Fruit fly (Drosophila melanogaster) whole organism, embryonic: ENCODE data around the gene RpS5b.

Source experiments
- Awh ChIP-seq: fragments of 200-800 bp; sonication (Bioruptor generic); IDR thresholded peaks from 2 replicates; pipeline ENCODE4, ENCODE4 v1.3.6; 2022; ENCODE audit warnings: missing biosample characterization, missing genetic modification characterization
- B-H2 ChIP-seq: fragments of 200-800 bp; sonication (Bioruptor generic); optimal IDR thresholded peaks from 2 replicates; lab custom pipeline; 2018; ENCODE audit warnings: missing biosample characterization, mild to moderate bottlenecking, missing genetic modification characterization
- C15 ChIP-seq: fragments of 200-800 bp; sonication (Bioruptor generic); IDR thresholded peaks from 3 replicates; pipeline ENCODE4 v1.3.6; 2022; ENCODE audit warnings: missing biosample characterization, missing genetic modification characterization
- CG10147 ChIP-seq: fragments of 200-800 bp; sonication (Bioruptor generic); optimal IDR thresholded peaks from 2 replicates; lab custom pipeline; 2019; ENCODE audit warnings: missing biosample characterization, mild to moderate bottlenecking, missing genetic modification characterization, moderate library complexity
- CG11398 ChIP-seq: fragments of 200-800 bp; sonication (Bioruptor generic); optimal IDR thresholded peaks from 2 replicates; lab custom pipeline; 2016; ENCODE audit warnings: missing biosample characterization, missing genetic modification characterization
- CG12071 ChIP-seq: fragments of 200-800 bp; sonication (Bioruptor generic); optimal IDR thresholded peaks from 3 replicates; lab custom pipeline; 2018; ENCODE audit warnings: missing biosample characterization, mild to moderate bottlenecking, missing genetic modification characterization
- CG12155 ChIP-seq: fragments of 200-800 bp; sonication (Bioruptor generic); optimal IDR thresholded peaks from 3 replicates; lab custom pipeline; 2016; ENCODE audit warnings: missing biosample characterization, missing genetic modification characterization
- CG12769 ChIP-seq: fragments of 200-800 bp; sonication (Bioruptor generic); optimal IDR thresholded peaks from 2 replicates; lab custom pipeline; 2019; ENCODE audit warnings: missing biosample characterization, mild to moderate bottlenecking, missing genetic modification characterization, moderate library complexity
- CG13624 ChIP-seq: fragments of 200-800 bp; sonication (Bioruptor generic); optimal IDR thresholded peaks from 2 replicates; lab custom pipeline; 2016; ENCODE audit warnings: missing biosample characterization, missing genetic modification characterization
- CG14965 ChIP-seq: fragments of 200-800 bp; sonication (Bioruptor generic); optimal IDR thresholded peaks from 2 replicates; lab custom pipeline; 2016; ENCODE audit warnings: missing biosample characterization, missing genetic modification characterization, borderline replicate concordance
- CG17612 ChIP-seq: fragments of 200-800 bp; sonication (Bioruptor generic); IDR thresholded peaks from 2 replicates; pipeline ENCODE4 v1.3.6; 2022; ENCODE audit warnings: missing biosample characterization, missing genetic modification characterization
- CG2129 ChIP-seq: fragments of 200-800 bp; sonication (Bioruptor generic); IDR thresholded peaks from 2 replicates; pipeline ENCODE4 v1.3.6; 2022; ENCODE audit warnings: missing biosample characterization, missing genetic modification characterization; ENCODE audit not compliant: partially characterized antibody
- CG2712 ChIP-seq: fragments of 200-800 bp; optimal IDR thresholded peaks from 3 replicates; lab custom pipeline; 2019; ENCODE audit warnings: missing biosample characterization, mild to moderate bottlenecking, missing genetic modification characterization, moderate library complexity
- CG3407 ChIP-seq: fragments of 200-800 bp; sonication (Bioruptor generic); optimal IDR thresholded peaks from 2 replicates; lab custom pipeline; 2018; ENCODE audit warnings: missing biosample characterization, mild to moderate bottlenecking, missing genetic modification characterization
- CG4854 ChIP-seq: fragments of 200-800 bp; sonication (Bioruptor generic); optimal IDR thresholded peaks from 2 replicates; lab custom pipeline; 2016; ENCODE audit warnings: missing biosample characterization, missing genetic modification characterization, inconsistent platforms
- CG6654 ChIP-seq: fragments of 200-800 bp; sonication (Bioruptor generic); optimal IDR thresholded peaks from 2 replicates; lab custom pipeline; 2017; ENCODE audit warnings: missing biosample characterization, mild to moderate bottlenecking, missing genetic modification characterization
- CG6683 ChIP-seq: fragments of 200-800 bp; sonication (Bioruptor generic); optimal IDR thresholded peaks from 2 replicates; lab custom pipeline; 2017; ENCODE audit warnings: missing biosample characterization, mild to moderate bottlenecking, missing genetic modification characterization, missing genetic modification reagents
- CG7357 ChIP-seq: fragments of 200-800 bp; sonication (Bioruptor generic); IDR thresholded peaks from 3 replicates; pipeline ENCODE4 v1.3.6; 2022; ENCODE audit warnings: missing biosample characterization, missing genetic modification characterization
- CG7556 ChIP-seq: fragments of 200-800 bp; sonication (Bioruptor generic); optimal IDR thresholded peaks from 2 replicates; lab custom pipeline; 2017; ENCODE audit warnings: missing biosample characterization, mild to moderate bottlenecking, missing genetic modification characterization
- CoRest ChIP-seq: fragments of 200-800 bp; sonication (Bioruptor generic); optimal IDR thresholded peaks from 3 replicates; lab custom pipeline; 2018; ENCODE audit warnings: missing biosample characterization, mild to moderate bottlenecking, missing genetic modification characterization, moderate library complexity
- D19B ChIP-seq: fragments of 200-800 bp; sonication (Bioruptor generic); optimal IDR thresholded peaks from 2 replicates; lab custom pipeline; 2017; ENCODE audit warnings: missing biosample characterization, mild to moderate bottlenecking, missing genetic modification characterization
- Dref ChIP-seq: fragments of 200-800 bp; sonication (Bioruptor generic); IDR thresholded peaks from 2 replicates; pipeline ENCODE4 v1.3.6; 2022; ENCODE audit warnings: missing biosample characterization, missing genetic modification characterization
- Fer3 ChIP-seq: fragments of 200-800 bp; sonication (Bioruptor generic); optimal IDR thresholded peaks from 2 replicates; lab custom pipeline; 2018; ENCODE audit warnings: missing biosample characterization, mild to moderate bottlenecking, missing genetic modification characterization, moderate library complexity
- Hr39 ChIP-seq: fragments of >200 bp; optimal IDR thresholded peaks from 2 replicates; lab custom pipeline; 2017
- NK7.1 ChIP-seq: fragments of 200-800 bp; sonication (Bioruptor generic); optimal IDR thresholded peaks from 3 replicates; lab custom pipeline; 2016; ENCODE audit warnings: missing biosample characterization, missing genetic modification characterization
- Optix ChIP-seq: fragments of 200-800 bp; sonication (Bioruptor generic); IDR thresholded peaks from 3 replicates; pipeline ENCODE4 v1.3.6; 2022; ENCODE audit warnings: missing biosample characterization, missing genetic modification characterization
- Tbp ChIP-seq: fragments of >200 bp; optimal IDR thresholded peaks from 2 replicates; lab custom pipeline; 2018; ENCODE audit warnings: missing biosample characterization, missing genetic modification characterization
- Trl ChIP-seq, 3 experiments: fragments of >200 bp in 2 of 3; fragments of 200-800 bp in 1 of 3; sonication (Bioruptor generic) in 1 of 3; optimal IDR thresholded peaks; 2 replicates in 1 of 3; 3 replicates in 2 of 3; lab custom pipeline; 2016 to 2017; ENCODE audit warnings: missing biosample characterization in 1 of 3, missing genetic modification characterization in 1 of 3
- Xrp1 ChIP-seq: fragments of 200-800 bp; sonication (Bioruptor generic); IDR thresholded peaks from 2 replicates; pipeline ENCODE4 v1.3.6; 2022; ENCODE audit warnings: missing biosample characterization, missing genetic modification characterization
- abd-A ChIP-seq: fragments of 200-800 bp; sonication (Bioruptor generic); optimal IDR thresholded peaks from 3 replicates; lab custom pipeline; 2019; ENCODE audit warnings: missing biosample characterization, mild to moderate bottlenecking, missing genetic modification characterization, moderate library complexity
- chif ChIP-seq, 2 experiments: fragments of 200-800 bp; sonication (Bioruptor generic); optimal IDR thresholded peaks; 3 replicates each; lab custom pipeline; 2016; ENCODE audit warnings: missing biosample characterization in 2 of 2, missing genetic modification characterization in 2 of 2
- crc ChIP-seq: fragments of 200-800 bp; sonication (Bioruptor generic); optimal IDR thresholded peaks from 2 replicates; lab custom pipeline; 2016; ENCODE audit warnings: missing biosample characterization, missing genetic modification characterization
- dmrt11E ChIP-seq: fragments of 200-800 bp; sonication (Bioruptor generic); optimal IDR thresholded peaks from 3 replicates; lab custom pipeline; 2018; ENCODE audit warnings: missing biosample characterization, mild to moderate bottlenecking, missing genetic modification characterization, moderate library complexity
- emc ChIP-seq: fragments of 200-800 bp; sonication (Bioruptor generic); optimal IDR thresholded peaks from 2 replicates; lab custom pipeline; 2016; ENCODE audit warnings: missing biosample characterization, missing genetic modification characterization
- eyg ChIP-seq: fragments of 200-800 bp; sonication (Bioruptor generic); optimal IDR thresholded peaks from 3 replicates; lab custom pipeline; 2016; ENCODE audit warnings: missing biosample characterization, missing genetic modification characterization
- klu ChIP-seq: fragments of 200-800 bp; sonication (Bioruptor generic); IDR thresholded peaks from 2 replicates; pipeline ENCODE4 v1.3.6; 2022; ENCODE audit warnings: missing biosample characterization, missing genetic modification characterization
- oc ChIP-seq: fragments of 200-800 bp; sonication (Bioruptor generic); optimal IDR thresholded peaks from 2 replicates; lab custom pipeline; 2018; ENCODE audit warnings: missing biosample characterization, mild to moderate bottlenecking, missing genetic modification characterization, moderate library complexity
- org-1 ChIP-seq: fragments of 200-800 bp; sonication (Bioruptor generic); optimal IDR thresholded peaks from 2 replicates; lab custom pipeline; 2017; ENCODE audit warnings: missing biosample characterization, missing genetic modification characterization
- otp ChIP-seq: fragments of 200-800 bp; sonication (Bioruptor generic); IDR thresholded peaks from 3 replicates; pipeline ENCODE4, ENCODE4 v1.3.6; 2022; ENCODE audit warnings: missing biosample characterization, missing genetic modification characterization
- pan ChIP-seq, 4 experiments: fragments of >200 bp in 3 of 4; fragments of 200-800 bp in 1 of 4; sonication (Bioruptor generic) in 1 of 4; optimal IDR thresholded peaks in 3 of 4; IDR thresholded peaks in 1 of 4; 2 replicates each; pipeline versions ENCODE4 v1.3.6 to Lab custom; 2017 to 2022; ENCODE audit warnings: missing biosample characterization in 2 of 4, missing genetic modification characterization in 2 of 4, mixed read lengths in 1 of 4
- sc ChIP-seq, 3 experiments: fragments of >200 bp in 2 of 3; fragments of 200-800 bp in 1 of 3; sonication (Bioruptor generic) in 1 of 3; optimal IDR thresholded peaks; 2 replicates in 2 of 3; 3 replicates in 1 of 3; lab custom pipeline; 2017; ENCODE audit warnings: mild to moderate bottlenecking in 1 of 3, missing biosample characterization in 1 of 3, missing genetic modification characterization in 1 of 3, missing genetic modification reagents in 1 of 3
- scrt ChIP-seq: fragments of 200-800 bp; sonication (Bioruptor generic); optimal IDR thresholded peaks from 2 replicates; lab custom pipeline; 2018; ENCODE audit warnings: missing biosample characterization, mild to moderate bottlenecking, missing genetic modification characterization, moderate library complexity
- sens-2 ChIP-seq: fragments of 200-800 bp; sonication (Bioruptor generic); IDR thresholded peaks from 2 replicates; pipeline ENCODE4 v1.3.6; 2022; ENCODE audit warnings: missing biosample characterization, missing genetic modification characterization
- seq ChIP-seq: fragments of 200-800 bp; sonication (Bioruptor generic); IDR thresholded peaks from 2 replicates; pipeline ENCODE4 v1.3.6; 2022; ENCODE audit warnings: missing biosample characterization, missing genetic modification characterization
- ssp ChIP-seq: fragments of 200-800 bp; sonication (Bioruptor generic); IDR thresholded peaks from 2 replicates; pipeline ENCODE4 v1.3.6; 2022; ENCODE audit warnings: missing biosample characterization, missing genetic modification characterization
- tup ChIP-seq: fragments of 200-800 bp; sonication (Bioruptor generic); optimal IDR thresholded peaks from 2 replicates; lab custom pipeline; 2016; ENCODE audit warnings: missing biosample characterization, mild to moderate bottlenecking, missing genetic modification characterization, moderate library complexity
- unc-4 ChIP-seq: fragments of 200-800 bp; sonication (Bioruptor generic); IDR thresholded peaks from 2 replicates; pipeline ENCODE4 v1.3.6; 2022; ENCODE audit warnings: missing biosample characterization, missing genetic modification characterization; ENCODE audit not compliant: partially characterized antibody
- wek ChIP-seq: fragments of 200-800 bp; sonication (Bioruptor generic); optimal IDR thresholded peaks from 3 replicates; lab custom pipeline; 2018; ENCODE audit warnings: missing biosample characterization, mild to moderate bottlenecking, missing genetic modification characterization, moderate library complexity
- z ChIP-seq: fragments of 200-800 bp; sonication (Bioruptor generic); IDR thresholded peaks from 3 replicates; pipeline ENCODE4 v1.3.6; 2022; ENCODE audit warnings: missing biosample characterization, missing genetic modification characterization

RpS5b gene

DNA sequence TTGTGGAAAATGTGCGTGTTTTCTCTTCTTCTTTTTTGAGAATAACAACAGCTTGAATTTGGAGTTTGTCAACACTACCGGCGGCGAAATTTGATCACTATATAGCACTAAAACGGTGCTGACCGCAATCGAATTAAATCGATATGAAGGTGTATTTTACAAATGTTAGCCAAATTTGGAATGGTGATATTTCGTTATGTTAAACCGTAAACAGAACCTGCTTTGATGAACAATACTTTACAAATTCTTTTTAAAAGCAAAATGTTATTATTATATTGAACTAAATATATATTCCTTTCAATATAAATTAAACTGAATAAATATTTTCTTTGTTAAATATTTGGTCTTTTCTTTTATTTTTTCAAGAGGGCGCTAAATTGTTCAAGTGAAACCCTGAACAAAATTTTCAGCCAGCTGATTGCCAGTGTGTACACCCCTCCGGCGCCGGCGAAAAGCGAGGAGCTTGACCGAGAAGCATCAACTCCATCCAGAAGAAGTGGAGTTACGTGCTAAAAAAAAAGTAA lies 15.3 kb downstream of the RpS5b start, which contains the start of the genes Rrp6, CG33331 and CG33332:
TSS of gene Rrp6 (minus strand) at position 236 of the 524 bp plus-strand sequence.
TSS of gene CG33331 (plus strand) at position 446 of the 524 bp plus-strand sequence.
TSS of gene CG33332 (plus strand) at position 446 of the 524 bp plus-strand sequence.
- TF ChIP-seq C15 (GFP tag; lab: Robert Waterston, UW) (0 out of 3 replicates have a peak, but pooled peaks have one; percentile 6), org-1 (peak; percentile 26), D19B (GFP tag; lab: Kevin White, UChicago) (peak; percentile 31), oc (no peak), CG13624 (GFP tag; lab: Kevin White, UChicago) (peak; percentile 51), CG2129 (GFP tag; lab: Robert Waterston, UW) (no peak), Xrp1 (GFP tag; lab: Robert Waterston, UW) (peak; percentile 63), unc-4 (GFP tag; lab: Robert Waterston, UW) (peak; percentile 49), CG17612 (no peak), NK7.1 (GFP tag; lab: Kevin White, UChicago) (no peak), CG7357 (GFP tag; lab: Robert Waterston, UW) (no peak), klu (GFP tag; lab: Robert Waterston, UW) (no peak; the same call in 1 of the 2 replicates), CG10147 (GFP tag; lab: Kevin White, UChicago) (peak; percentile 63), CG12155 (peak; percentile 81), abd-A (tag; lab: Kevin White, UChicago) (no peak), tup (GFP tag; lab: Kevin White, UChicago) (peak; percentile 40), CG12769 (tag; lab: Kevin White, UChicago) (no peak), eyg (GFP tag; lab: Kevin White, UChicago) (no peak), CG4854 (GFP tag; lab: Kevin White, UChicago) (peak; percentile 31), ssp (GFP tag; lab: Robert Waterston, UW) (no peak; the same call in 1 of the 2 replicates), CG2712 (tag; lab: Kevin White, UChicago) (peak; percentile 78), Trl (optimal IDR thresholded peaks at IDR 0.05; lab: Kevin White, UChicago) (no peak), Trl (GFP tag; optimal IDR thresholded peaks at IDR 0.05; lab: Kevin White, UChicago) (peak; percentile 68), B-H2 (GFP tag; lab: Kevin White, UChicago) (peak; percentile 88), z (GFP tag; lab: Robert Waterston, UW) (no peak), Hr39 (lab: Kevin White, UChicago) (no peak), sens-2 (no peak), CG6683 (GFP tag; lab: Kevin White, UChicago) (peak; percentile 46), CG12071 (GFP tag; lab: Kevin White, UChicago) (peak; percentile 33), sc (optimal IDR thresholded peaks at IDR 0.05; lab: Kevin White, UChicago) (no peak), sc (GFP tag; optimal IDR thresholded peaks at IDR 0.05; lab: Kevin White, UChicago) (peak; percentile 33), CG3407 (GFP tag; lab: Kevin White, UChicago) (no peak), CG7556 (peak; percentile 68), CoRest (peak; percentile 85), Optix (GFP tag; lab: Robert Waterston, UW) (no peak), scrt (GFP tag; lab: Kevin White, UChicago) (peak; percentile 62), seq (GFP tag; lab: Robert Waterston, UW) (no peak), Tbp (GFP tag; lab: Kevin White, UChicago) (no peak), dmrt11E (peak; percentile 50), Dref (peak; percentile 57), otp (GFP tag; lab: Robert Waterston, UW) (no peak), CG11398 (GFP tag; lab: Kevin White, UChicago) (no peak), chif (GFP tag; optimal IDR thresholded peaks at IDR 0.05; lab: Kevin White, UChicago) (peak; percentile 33 to 54), crc (GFP tag; lab: Kevin White, UChicago) (peak; percentile 21), emc (no peak), CG14965 (GFP tag; lab: Kevin White, UChicago) (no peak), pan (optimal IDR thresholded peaks at IDR 0.05; lab: Kevin White, UChicago) (no peak), pan (GFP tag; optimal IDR thresholded peaks at IDR 0.05 in 1 of 2, IDR thresholded peaks at IDR 0.05 in 1 of 2) (peak in 1 of 2 experiments; percentile 56), wek (no peak), CG6654 (GFP tag; lab: Kevin White, UChicago) (no peak), Fer3 (tag; lab: Kevin White, UChicago) (peak; percentile 69), Awh (no peak)
